Worm (Caenorhabditis elegans): ENCODE measurements around the gene chca-1.

DNA sequence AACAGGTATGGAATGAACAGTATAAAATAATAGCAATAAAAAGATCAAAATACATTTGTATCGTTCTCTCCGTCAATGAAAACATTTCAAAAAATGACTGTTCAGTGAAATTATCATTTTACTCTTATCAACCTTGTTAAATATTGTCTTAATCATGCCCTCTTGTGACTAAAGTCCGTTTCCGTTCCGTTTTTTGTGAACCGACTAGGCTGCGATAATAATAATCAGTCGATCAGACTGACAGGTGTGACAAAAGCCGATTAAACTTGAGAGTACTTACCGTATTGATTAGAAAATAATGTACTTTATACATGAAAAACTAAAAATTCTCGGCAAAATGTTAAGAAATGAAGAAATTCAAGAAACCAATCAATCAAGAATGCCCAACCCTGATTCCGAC, 31.3 kb downstream of the chca-1 start, which contains the start of gene ins-7:
- no peak for TF ChIP-seq K02D7.2 (tag; optimal IDR thresholded peaks at IDR 0.05)
- TF ChIP-seq zip-5 (tag; optimal IDR thresholded peaks at IDR 0.05) = no peak
- no peak for TF ChIP-seq npax-4 (tag; optimal IDR thresholded peaks at IDR 0.05)
- TF ChIP-seq lin-11 (tag; optimal IDR thresholded peaks at IDR 0.05) = no peak
- no peak for TF ChIP-seq ama-1 (optimal IDR thresholded peaks at IDR 0.05)
- no peak for TF ChIP-seq unc-42 (tag; optimal IDR thresholded peaks at IDR 0.05)
